Fruit fly (Drosophila melanogaster): ENCODE data around the gene wrm1.

Gene wrm1

dm6 chr3L:7367798-7368678 lies 33.0 kb upstream of the wrm1 start (continued):
- peak; percentile 15; the same call in 1 of the 3 replicates for TF ChIP-seq row (GFP tag; IDR thresholded peaks at IDR 0.05)
- no peak for TF ChIP-seq CG13624 (GFP tag; optimal IDR thresholded peaks at IDR 0.05)
- peak; percentile 52 for TF ChIP-seq kni (GFP tag; optimal IDR thresholded peaks at IDR 0.05)
- no peak; the same call in 1 of the 2 replicates for TF ChIP-seq MBD-R2 (GFP tag; IDR thresholded peaks at IDR 0.05)
- TF ChIP-seq B-H2 (GFP tag; optimal IDR thresholded peaks at IDR 0.05), result no peak
- no peak for TF ChIP-seq seq (GFP tag; IDR thresholded peaks at IDR 0.05)
- no peak for TF ChIP-seq CG12155 (GFP tag; optimal IDR thresholded peaks at IDR 0.05)
- peak in 1 of 2 experiments; percentile 37 for TF ChIP-seq bsh (GFP tag; optimal IDR thresholded peaks at IDR 0.05)
- no peak for TF ChIP-seq HLH3B (GFP tag; IDR thresholded peaks at IDR 0.05)
- TF ChIP-seq Hmx (GFP tag; optimal IDR thresholded peaks at IDR 0.05), result no peak
- peak; percentile 19 for TF ChIP-seq Sry-δ (GFP tag; optimal IDR thresholded peaks at IDR 0.05)
- no peak for TF ChIP-seq toy (GFP tag; IDR thresholded peaks at IDR 0.05)
- no peak for TF ChIP-seq br (optimal IDR thresholded peaks at IDR 0.05)
- TF ChIP-seq MESR4 (GFP tag; optimal IDR thresholded peaks at IDR 0.05), result peak; percentile 1
- TF ChIP-seq CG10209 (GFP tag; optimal IDR thresholded peaks at IDR 0.05), result peak; percentile 35
- TF ChIP-seq CG18599 (GFP tag; optimal IDR thresholded peaks at IDR 0.05), result peak; percentile 53
- peak; percentile 18 for TF ChIP-seq CG12219 (GFP tag; optimal IDR thresholded peaks at IDR 0.05)
- no peak for TF ChIP-seq CG17912 (GFP tag; optimal IDR thresholded peaks at IDR 0.05)
- peak; percentile 93 for TF ChIP-seq Elba2 (GFP tag; optimal IDR thresholded peaks at IDR 0.05)
- no peak for TF ChIP-seq Sin3A (optimal IDR thresholded peaks at IDR 0.05)
- peak; percentile 39 for TF ChIP-seq CTCF (GFP tag; optimal IDR thresholded peaks at IDR 0.05)
- TF ChIP-seq Ets97D (GFP tag; optimal IDR thresholded peaks at IDR 0.05), result peak; percentile 1
- TF ChIP-seq Dek (tag; optimal IDR thresholded peaks at IDR 0.05), result peak; percentile 5
- TF ChIP-seq Max (GFP tag; optimal IDR thresholded peaks at IDR 0.05), result no peak
- TF ChIP-seq CG7928 (GFP tag; optimal IDR thresholded peaks at IDR 0.05), result no peak
- no peak for TF ChIP-seq lov (optimal IDR thresholded peaks at IDR 0.05)
- 0 out of 3 replicates have a peak, but pooled peaks have one; percentile 29 for TF ChIP-seq lov (GFP tag; IDR thresholded peaks at IDR 0.05)
- no peak for TF ChIP-seq CG13296 (GFP tag; optimal IDR thresholded peaks at IDR 0.05)
- TF ChIP-seq stc (GFP tag; IDR thresholded peaks at IDR 0.05), result 0 out of 2 replicates have a peak, but pooled peaks have one; percentile 38
- peak; percentile 11 to 92 for TF ChIP-seq insv (GFP tag; optimal IDR thresholded peaks at IDR 0.05)
- TF ChIP-seq Eip74EF (GFP tag; optimal IDR thresholded peaks at IDR 0.05), result no peak
- no peak for TF ChIP-seq dmrt11E (tag; optimal IDR thresholded peaks at IDR 0.05)
- no peak for TF ChIP-seq usp (GFP tag; optimal IDR thresholded peaks at IDR 0.05)
- 0 out of 2 replicates have a peak, but pooled peaks have one; percentile 43 for TF ChIP-seq ara (GFP tag; IDR thresholded peaks at IDR 0.05)
- TF ChIP-seq oc (tag; optimal IDR thresholded peaks at IDR 0.05), result no peak
- TF ChIP-seq gsb-n (tag; optimal IDR thresholded peaks at IDR 0.05), result no peak
- peak; percentile 33 for TF ChIP-seq sqz (GFP tag; optimal IDR thresholded peaks at IDR 0.05)
- TF ChIP-seq chm (GFP tag; IDR thresholded peaks at IDR 0.05), result 0 out of 2 replicates have a peak, but pooled peaks have one; percentile 8
- no peak for TF ChIP-seq CG6272 (GFP tag; IDR thresholded peaks at IDR 0.05)
- 0 out of 2 replicates have a peak, but pooled peaks have one; percentile 31 for TF ChIP-seq GATAe (GFP tag; conservative IDR thresholded peaks at IDR 0.05)
- no peak for TF ChIP-seq mam (GFP tag; optimal IDR thresholded peaks at IDR 0.05)
- no peak for TF ChIP-seq CG5245 (GFP tag; optimal IDR thresholded peaks at IDR 0.05)
- no peak for TF ChIP-seq CG7745 (tag; optimal IDR thresholded peaks at IDR 0.05)
- TF ChIP-seq CG18011 (GFP tag; optimal IDR thresholded peaks at IDR 0.05), result no peak
- no peak for TF ChIP-seq CG14441 (GFP tag; IDR thresholded peaks at IDR 0.05)
- no peak for TF ChIP-seq Ravus (GFP tag; IDR thresholded peaks at IDR 0.05)
- TF ChIP-seq croc (GFP tag; conservative IDR thresholded peaks at IDR 0.05), result no peak
- TF ChIP-seq wek (GFP tag; optimal IDR thresholded peaks at IDR 0.05), result no peak
- TF ChIP-seq CG12942 (GFP tag; optimal IDR thresholded peaks at IDR 0.05), result peak; percentile 26
- TF ChIP-seq Mad (GFP tag; optimal IDR thresholded peaks at IDR 0.05), result no peak

All from whole organism, embryonic.